Fruit fly (Drosophila melanogaster) whole organism, embryonic: ENCODE data around the gene CG13314.
A peak's percentile ranks its signal among the peaks of the same experiment; 100 is the strongest.

Source experiments
- C15 ChIP-seq: fragments of 200-800 bp; sonication (Bioruptor generic); IDR thresholded peaks from 3 replicates; pipeline ENCODE4 v1.3.6; 2022; ENCODE audit warnings: missing biosample characterization, missing genetic modification characterization
- CG10267 ChIP-seq: fragments of 200-800 bp; sonication (Bioruptor generic); optimal IDR thresholded peaks from 2 replicates; lab custom pipeline; 2018; ENCODE audit warnings: missing biosample characterization, mild to moderate bottlenecking, missing genetic modification characterization, moderate library complexity
- CG12391 ChIP-seq: fragments of 200-800 bp; sonication (Bioruptor generic); optimal IDR thresholded peaks from 3 replicates; lab custom pipeline; 2018; ENCODE audit warnings: missing biosample characterization, mild to moderate bottlenecking, missing genetic modification characterization, moderate library complexity
- CG13296 ChIP-seq: fragments of 200-800 bp; sonication (Bioruptor generic); optimal IDR thresholded peaks from 3 replicates; lab custom pipeline; 2018; ENCODE audit warnings: missing biosample characterization, mild to moderate bottlenecking, missing genetic modification characterization
- CG13894 ChIP-seq: fragments of 200-800 bp; sonication (Bioruptor generic); optimal IDR thresholded peaks from 3 replicates; lab custom pipeline; 2018; ENCODE audit warnings: missing biosample characterization, mild to moderate bottlenecking, missing genetic modification characterization, moderate library complexity
- CG15479 ChIP-seq: fragments of 200-800 bp; sonication (Bioruptor generic); optimal IDR thresholded peaks from 3 replicates; lab custom pipeline; 2019; ENCODE audit warnings: missing biosample characterization, mild to moderate bottlenecking, missing genetic modification characterization, moderate library complexity
- CG17359 ChIP-seq: fragments of 200-800 bp; sonication (Bioruptor generic); optimal IDR thresholded peaks from 3 replicates; lab custom pipeline; 2018; ENCODE audit warnings: missing biosample characterization, mild to moderate bottlenecking, missing genetic modification characterization, moderate library complexity
- CG17912 ChIP-seq: fragments of 200-800 bp; sonication (Bioruptor generic); optimal IDR thresholded peaks from 2 replicates; lab custom pipeline; 2018; ENCODE audit warnings: missing biosample characterization, mild to moderate bottlenecking, missing genetic modification characterization
- CG18764 ChIP-seq: fragments of 200-800 bp; sonication (Bioruptor generic); optimal IDR thresholded peaks from 3 replicates; lab custom pipeline; 2016; ENCODE audit warnings: missing biosample characterization, missing genetic modification characterization
- CG2875 ChIP-seq: fragments of 200-800 bp; sonication (Bioruptor generic); optimal IDR thresholded peaks from 2 replicates; lab custom pipeline; 2017; ENCODE audit warnings: missing biosample characterization, mild to moderate bottlenecking, missing genetic modification characterization, missing genetic modification reagents
- CG32767 ChIP-seq: fragments of 200-800 bp; sonication (Bioruptor generic); IDR thresholded peaks from 2 replicates; pipeline ENCODE4 v1.3.6; 2022; ENCODE audit warnings: missing biosample characterization, missing genetic modification characterization
- CG4360 ChIP-seq: fragments of 200-800 bp; sonication (Bioruptor generic); IDR thresholded peaks from 2 replicates; pipeline ENCODE4 v1.3.6; 2022; ENCODE audit warnings: missing biosample characterization, missing genetic modification characterization
- CG5180 ChIP-seq: fragments of 200-800 bp; sonication (Bioruptor generic); optimal IDR thresholded peaks from 3 replicates; lab custom pipeline; 2017; ENCODE audit warnings: missing biosample characterization, missing genetic modification characterization, mild to moderate bottlenecking, moderate library complexity, missing genetic modification reagents
- CG6254 ChIP-seq: fragments of 200-800 bp; sonication (Bioruptor generic); optimal IDR thresholded peaks from 3 replicates; lab custom pipeline; 2017; ENCODE audit warnings: mild to moderate bottlenecking, missing biosample characterization, missing genetic modification reagents, missing genetic modification characterization
- CG6689 ChIP-seq: fragments of 200-800 bp; sonication (Bioruptor generic); IDR thresholded peaks from 2 replicates; pipeline ENCODE4 v1.3.6; 2022; ENCODE audit warnings: missing biosample characterization, missing genetic modification characterization
- CG6765 ChIP-seq: fragments of 200-800 bp; sonication (Bioruptor generic); optimal IDR thresholded peaks from 3 replicates; lab custom pipeline; 2017; ENCODE audit warnings: missing biosample characterization, mild to moderate bottlenecking, missing genetic modification characterization
- CG6813 ChIP-seq: fragments of 200-800 bp; sonication (Bioruptor generic); optimal IDR thresholded peaks from 2 replicates; lab custom pipeline; 2017; ENCODE audit warnings: missing biosample characterization, missing genetic modification characterization, mild to moderate bottlenecking, moderate library complexity, missing genetic modification reagents
- CG7839 ChIP-seq: fragments of 200-800 bp; sonication (Bioruptor generic); optimal IDR thresholded peaks from 3 replicates; lab custom pipeline; 2018; ENCODE audit warnings: missing biosample characterization, mild to moderate bottlenecking, missing genetic modification characterization, moderate library complexity
- CG8388 ChIP-seq: fragments of 200-800 bp; sonication (Bioruptor generic); optimal IDR thresholded peaks from 2 replicates; lab custom pipeline; 2019; ENCODE audit warnings: missing biosample characterization, mild to moderate bottlenecking, missing genetic modification characterization, moderate library complexity
- CG8924 ChIP-seq: fragments of 200-800 bp; optimal IDR thresholded peaks from 3 replicates; lab custom pipeline; 2019; ENCODE audit warnings: missing biosample characterization, mild to moderate bottlenecking, missing genetic modification characterization, moderate library complexity
- CG9215 ChIP-seq: fragments of 200-800 bp; sonication (Bioruptor generic); IDR thresholded peaks from 2 replicates; pipeline ENCODE4 v1.3.6; 2022; ENCODE audit warnings: missing biosample characterization, missing genetic modification characterization
- Deaf1 ChIP-seq: fragments of 200-800 bp; optimal IDR thresholded peaks from 3 replicates; lab custom pipeline; 2019; ENCODE audit warnings: missing biosample characterization, mild to moderate bottlenecking, missing genetic modification characterization, moderate library complexity
- Dp ChIP-seq: fragments of 200-800 bp; sonication (Bioruptor generic); optimal IDR thresholded peaks from 2 replicates; lab custom pipeline; 2018; ENCODE audit warnings: missing biosample characterization, mild to moderate bottlenecking, missing genetic modification characterization, moderate library complexity
- ERR ChIP-seq: fragments of 200-800 bp; sonication (Bioruptor generic); optimal IDR thresholded peaks from 2 replicates; lab custom pipeline; 2016; ENCODE audit warnings: missing biosample characterization, missing genetic modification characterization
- Eip74EF ChIP-seq, 2 experiments: fragments of 200-800 bp in 1 of 2; fragments of >200 bp in 1 of 2; sonication (Bioruptor generic) in 1 of 2; optimal IDR thresholded peaks; 2 replicates each; lab custom pipeline; 2017 to 2019; ENCODE audit warnings: missing biosample characterization in 2 of 2, missing genetic modification characterization in 2 of 2, mild to moderate bottlenecking in 1 of 2, moderate library complexity in 1 of 2
- HLHmδ ChIP-seq: fragments of 200-800 bp; sonication (Bioruptor generic); optimal IDR thresholded peaks from 2 replicates; lab custom pipeline; 2018; ENCODE audit warnings: missing biosample characterization, mild to moderate bottlenecking, missing genetic modification characterization, moderate library complexity
- Hey ChIP-seq: fragments of 200-800 bp; sonication (Bioruptor generic); optimal IDR thresholded peaks from 3 replicates; lab custom pipeline; 2018; ENCODE audit warnings: missing biosample characterization, mild to moderate bottlenecking, missing genetic modification characterization
- Hr3 ChIP-seq: fragments of 200-800 bp; sonication (Bioruptor generic); optimal IDR thresholded peaks from 3 replicates; lab custom pipeline; 2016; ENCODE audit warnings: missing biosample characterization, missing genetic modification characterization
- Hr78 ChIP-seq, 2 experiments: fragments of 200-800 bp in 1 of 2; fragments of >200 bp in 1 of 2; sonication (Bioruptor generic) in 1 of 2; optimal IDR thresholded peaks; 2 replicates each; lab custom pipeline; 2017 to 2019; ENCODE audit warnings: missing biosample characterization in 2 of 2, missing genetic modification characterization in 2 of 2, mild to moderate bottlenecking in 1 of 2, moderate library complexity in 1 of 2
- Med ChIP-seq: fragments of 200-800 bp; sonication (Bioruptor generic); peaks from one replicate; lab custom pipeline; 2016; ENCODE audit warnings: missing biosample characterization, missing genetic modification characterization, mild to moderate bottlenecking, inconsistent platforms, moderate library complexity
- Myb ChIP-seq: fragments of 200-800 bp; sonication (Bioruptor generic); optimal IDR thresholded peaks from 2 replicates; lab custom pipeline; 2016; ENCODE audit warnings: missing biosample characterization, missing genetic modification characterization
- Nf-YA ChIP-seq: fragments of 200-800 bp; sonication (Bioruptor generic); IDR thresholded peaks from 2 replicates; pipeline ENCODE4 v1.3.6; 2022; ENCODE audit warnings: missing biosample characterization, missing genetic modification characterization
- Nf-YC ChIP-seq: fragments of 200-800 bp; optimal IDR thresholded peaks from 3 replicates; lab custom pipeline; 2019; ENCODE audit warnings: missing biosample characterization, mild to moderate bottlenecking, missing genetic modification characterization, moderate library complexity
- Oli ChIP-seq: fragments of 200-800 bp; sonication (Bioruptor generic); optimal IDR thresholded peaks from 2 replicates; lab custom pipeline; 2018; ENCODE audit warnings: missing biosample characterization, mild to moderate bottlenecking, missing genetic modification characterization, moderate library complexity
- Opbp ChIP-seq: fragments of 200-800 bp; sonication (Bioruptor generic); IDR thresholded peaks from 3 replicates; pipeline ENCODE4 v1.3.6; 2022; ENCODE audit warnings: missing biosample characterization, missing genetic modification characterization; ENCODE audit not compliant: partially characterized antibody
- Six4 ChIP-seq: fragments of 200-800 bp; sonication (Bioruptor generic); optimal IDR thresholded peaks from 2 replicates; lab custom pipeline; 2016; ENCODE audit warnings: missing biosample characterization, missing genetic modification characterization
- abd-A ChIP-seq: fragments of 200-800 bp; sonication (Bioruptor generic); optimal IDR thresholded peaks from 3 replicates; lab custom pipeline; 2019; ENCODE audit warnings: missing biosample characterization, mild to moderate bottlenecking, missing genetic modification characterization, moderate library complexity
- cg ChIP-seq: fragments of 200-800 bp; sonication (Bioruptor generic); optimal IDR thresholded peaks from 3 replicates; lab custom pipeline; 2019; ENCODE audit warnings: missing biosample characterization, mild to moderate bottlenecking, missing genetic modification characterization, moderate library complexity
- chinmo ChIP-seq: fragments of 200-800 bp; sonication (Bioruptor generic); IDR thresholded peaks from 4 replicates; pipeline ENCODE4 v1.3.6; 2022; ENCODE audit warnings: missing biosample characterization, missing genetic modification characterization; ENCODE audit not compliant: partially characterized antibody
- cwo ChIP-seq: fragments of 200-800 bp; sonication (Bioruptor generic); optimal IDR thresholded peaks from 3 replicates; lab custom pipeline; 2017; ENCODE audit warnings: missing biosample characterization, missing genetic modification characterization, mild to moderate bottlenecking, moderate library complexity, missing genetic modification reagents
- jigr1 ChIP-seq: fragments of 200-800 bp; sonication (Bioruptor generic); IDR thresholded peaks from 3 replicates; pipeline ENCODE4 v1.3.6; 2022; ENCODE audit warnings: missing biosample characterization, missing genetic modification characterization
- ken ChIP-seq: fragments of 200-800 bp; sonication (Bioruptor generic); IDR thresholded peaks from 3 replicates; pipeline ENCODE4 v1.3.6; 2022; ENCODE audit warnings: missing biosample characterization, missing genetic modification characterization
- onecut ChIP-seq: fragments of 200-800 bp; sonication (Bioruptor generic); IDR thresholded peaks from 2 replicates; pipeline ENCODE4 v1.3.6; 2022; ENCODE audit warnings: missing biosample characterization, missing genetic modification characterization
- phol ChIP-seq: fragments of 200-800 bp; sonication (Bioruptor generic); optimal IDR thresholded peaks from 3 replicates; lab custom pipeline; 2018; ENCODE audit warnings: missing biosample characterization, mild to moderate bottlenecking, missing genetic modification characterization, moderate library complexity
- sc ChIP-seq, 3 experiments: fragments of >200 bp in 2 of 3; fragments of 200-800 bp in 1 of 3; sonication (Bioruptor generic) in 1 of 3; optimal IDR thresholded peaks; 2 replicates in 2 of 3; 3 replicates in 1 of 3; lab custom pipeline; 2017; ENCODE audit warnings: mild to moderate bottlenecking in 1 of 3, missing biosample characterization in 1 of 3, missing genetic modification characterization in 1 of 3, missing genetic modification reagents in 1 of 3
- scrt ChIP-seq: fragments of 200-800 bp; sonication (Bioruptor generic); optimal IDR thresholded peaks from 2 replicates; lab custom pipeline; 2018; ENCODE audit warnings: missing biosample characterization, mild to moderate bottlenecking, missing genetic modification characterization, moderate library complexity
- sd ChIP-seq: fragments of 200-800 bp; sonication (Bioruptor generic); optimal IDR thresholded peaks from 3 replicates; lab custom pipeline; 2018; ENCODE audit warnings: missing biosample characterization, mild to moderate bottlenecking, missing genetic modification characterization, moderate library complexity
- sens ChIP-seq: fragments of 200-800 bp; sonication (Bioruptor generic); peaks from one replicate; lab custom pipeline; 2016; ENCODE audit warnings: missing biosample characterization, missing genetic modification characterization
- tap ChIP-seq: fragments of 200-800 bp; optimal IDR thresholded peaks from 3 replicates; lab custom pipeline; 2019; ENCODE audit warnings: missing biosample characterization, mild to moderate bottlenecking, missing genetic modification characterization, moderate library complexity

The CG13314 gene

dm6 chr3L:8950955-8951354, 30.6 kb upstream of the CG13314 start (continued):
- TF ChIP-seq sc (optimal IDR thresholded peaks at IDR 0.05; lab: Kevin White, UChicago) (no peak), sc (GFP tag; optimal IDR thresholded peaks at IDR 0.05; lab: Kevin White, UChicago) (no peak), CG6765 (GFP tag; lab: Kevin White, UChicago) (peak; percentile 6), CG8388 (peak; percentile 46), ken (GFP tag; lab: Robert Waterston, UW) (no peak), jigr1 (GFP tag; lab: Robert Waterston, UW) (no peak), CG2875 (GFP tag; lab: Kevin White, UChicago) (peak; percentile 6), Opbp (GFP tag; lab: Robert Waterston, UW) (no peak), C15 (GFP tag; lab: Robert Waterston, UW) (no peak), Dp (GFP tag; lab: Kevin White, UChicago) (no peak), CG13894 (tag; lab: Kevin White, UChicago) (peak; percentile 57), CG7839 (peak; percentile 68), CG6254 (GFP tag; lab: Kevin White, UChicago) (peak; percentile 29), CG8924 (tag; lab: Kevin White, UChicago) (peak; percentile 73), scrt (GFP tag; lab: Kevin White, UChicago) (peak; percentile 28), CG6813 (GFP tag; lab: Kevin White, UChicago) (no peak), HLHmδ (GFP tag; lab: Kevin White, UChicago) (no peak), tap (tag; lab: Kevin White, UChicago) (peak; percentile 52), sd (tag; lab: Kevin White, UChicago) (peak; percentile 2), CG17912 (GFP tag; lab: Kevin White, UChicago) (no peak), Hr3 (GFP tag; lab: Kevin White, UChicago) (peak; percentile 60), CG13296 (peak; percentile 50), phol (tag; lab: Kevin White, UChicago) (peak; percentile 73), ERR (GFP tag; lab: Kevin White, UChicago) (no peak), CG15479 (GFP tag; lab: Kevin White, UChicago) (no peak), CG5180 (GFP tag; lab: Kevin White, UChicago) (peak; percentile 26), CG9215 (GFP tag; lab: Robert Waterston, UW) (0 out of 2 replicates have a peak, but pooled peaks have one; percentile 8), Eip74EF (GFP tag; optimal IDR thresholded peaks at IDR 0.05; lab: Kevin White, UChicago) (peak in 1 of 2 experiments; percentile 13), CG10267 (tag; lab: Kevin White, UChicago) (peak; percentile 22), CG12391 (tag; lab: Kevin White, UChicago) (peak; percentile 68), cwo (GFP tag; lab: Kevin White, UChicago) (peak; percentile 47), Six4 (GFP tag; lab: Kevin White, UChicago) (peak; percentile 12)

DNA sequence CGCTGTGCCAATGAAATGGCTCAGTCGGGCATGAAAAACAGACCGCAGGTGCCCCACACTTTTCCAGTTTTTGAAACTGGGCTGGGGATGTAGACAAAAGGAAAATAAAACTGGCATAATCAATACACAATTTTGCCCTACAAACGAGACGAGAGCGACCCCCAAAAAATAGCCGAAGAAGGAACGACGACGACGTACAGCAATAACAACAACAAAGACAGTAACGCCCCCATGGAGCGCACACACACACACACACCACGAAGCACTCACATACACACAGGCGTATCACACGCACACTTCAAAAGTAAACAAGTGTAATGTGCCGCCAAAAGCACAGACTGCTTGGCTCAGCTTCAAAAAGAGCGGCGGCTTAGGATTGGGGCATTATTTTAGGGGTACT, 30.1 kb upstream of the CG13314 start:
- TF ChIP-seq Oli (tag; lab: Kevin White, UChicago) (no peak), abd-A (peak; percentile 62), CG4360 (GFP tag; lab: Robert Waterston, UW) (peak; percentile 57), Nf-YA (no peak), cg (GFP tag; lab: Kevin White, UChicago) (peak; percentile 71), sens (GFP tag; lab: Kevin White, UChicago) (no peak), Nf-YC (peak; percentile 4), Hey (peak; percentile 24), chinmo (0 out of 4 replicates have a peak, but pooled peaks have one; percentile 45), CG17359 (tag; lab: Kevin White, UChicago) (no peak), Myb (GFP tag; lab: Kevin White, UChicago) (no peak), CG6689 (GFP tag; lab: Robert Waterston, UW) (no peak), CG32767 (GFP tag; lab: Robert Waterston, UW) (peak; percentile 52), Hr78 (GFP tag; optimal IDR thresholded peaks at IDR 0.05; lab: Kevin White, UChicago) (no peak), CG18764 (no peak), onecut (GFP tag; lab: Robert Waterston, UW) (peak; percentile 65; the same call in 1 of the 2 replicates), Med (GFP tag; lab: Kevin White, UChicago) (peak; percentile 69), Deaf1 (peak; percentile 91)
